Worm (Caenorhabditis elegans) whole organism, L2 larva: Measurements from ENCODE around the gene T13H5.8.

Experiments used
- C34F6.9 ChIP-seq: fragments of 150-350 bp; optimal IDR thresholded peaks from 2 replicates; lab custom pipeline; 2014; ENCODE audit warnings: missing biosample characterization, missing genetic modification characterization
- F13H6.1 ChIP-seq: sonication (generic microtip); optimal IDR thresholded peaks from 2 replicates; lab custom pipeline; 2016; ENCODE audit warnings: missing genetic modification characterization, missing compliant biosample characterization
- R02D3.7 ChIP-seq: fragments of 150-350 bp; optimal IDR thresholded peaks from 2 replicates; lab custom pipeline; 2014; ENCODE audit warnings: missing biosample characterization, missing genetic modification characterization
- Y55F3AM.14 ChIP-seq: fragments of 200-800 bp; sonication (Bioruptor generic); optimal IDR thresholded peaks from 2 replicates; lab custom pipeline; 2018; ENCODE audit warnings: mild to moderate bottlenecking, missing genetic modification characterization, missing compliant biosample characterization
- alr-1 ChIP-seq: fragments of 150-350 bp; optimal IDR thresholded peaks from 2 replicates; lab custom pipeline; 2014; ENCODE audit warnings: missing biosample characterization, missing genetic modification characterization
- ama-1 ChIP-seq: fragments of 150-350 bp; optimal IDR thresholded peaks from 2 replicates; lab custom pipeline; 2018; ENCODE audit warnings: inconsistent platforms
- blmp-1 ChIP-seq: sonication (generic microtip); optimal IDR thresholded peaks from 2 replicates; lab custom pipeline; 2017; ENCODE audit warnings: missing genetic modification characterization, mild to moderate bottlenecking, missing compliant biosample characterization, antibody characterized with exemption, moderate library complexity; ENCODE audit not compliant: insufficient read depth
- ceh-16 ChIP-seq: fragments of 150-350 bp; optimal IDR thresholded peaks from 2 replicates; lab custom pipeline; 2014; ENCODE audit warnings: missing biosample characterization, missing genetic modification characterization
- ceh-82 ChIP-seq: fragments of 150-350 bp; optimal IDR thresholded peaks from 2 replicates; lab custom pipeline; 2014; ENCODE audit warnings: missing biosample characterization, missing genetic modification characterization
- crh-2 ChIP-seq: sonication (generic microtip); optimal IDR thresholded peaks from 2 replicates; lab custom pipeline; 2017; ENCODE audit warnings: missing biosample characterization, missing genetic modification characterization
- egl-27 ChIP-seq: sonication (generic microtip); optimal IDR thresholded peaks from 3 replicates; lab custom pipeline; 2017; ENCODE audit warnings: missing biosample characterization, missing genetic modification reagents, missing genetic modification characterization
- elt-1 ChIP-seq: fragments of 150-350 bp; optimal IDR thresholded peaks from 2 replicates; lab custom pipeline; 2014; ENCODE audit warnings: missing biosample characterization, missing genetic modification characterization
- fos-1 ChIP-seq: fragments of 150-350 bp; optimal IDR thresholded peaks from 2 replicates; lab custom pipeline; 2014; ENCODE audit warnings: missing biosample characterization, missing genetic modification characterization
- lin-11 ChIP-seq: fragments of 150-350 bp; sonication (generic microtip); optimal IDR thresholded peaks from 2 replicates; lab custom pipeline; 2014; ENCODE audit warnings: missing biosample characterization, missing genetic modification characterization, inconsistent platforms, mixed read lengths
- lin-39 ChIP-seq: fragments of 150-350 bp; optimal IDR thresholded peaks from 2 replicates; lab custom pipeline; 2014; ENCODE audit warnings: missing biosample characterization, missing genetic modification reagents, missing genetic modification characterization
- lsy-2 ChIP-seq, 2 experiments: fragments of 150-350 bp in 1 of 2; sonication (generic microtip) in 1 of 2; optimal IDR thresholded peaks; 2 replicates each; lab custom pipeline; 2014 to 2017; ENCODE audit warnings: missing biosample characterization in 2 of 2, missing genetic modification characterization in 2 of 2
- mab-5 ChIP-seq: fragments of 150-350 bp; optimal IDR thresholded peaks from 2 replicates; lab custom pipeline; 2014; ENCODE audit warnings: missing biosample characterization, missing genetic modification characterization
- mbf-1 ChIP-seq: sonication (generic microtip); optimal IDR thresholded peaks from 2 replicates; lab custom pipeline; 2017; ENCODE audit warnings: missing biosample characterization, missing genetic modification characterization
- mdl-1 ChIP-seq, 2 experiments: fragments of 150-350 bp in 1 of 2; sonication (generic microtip) in 1 of 2; optimal IDR thresholded peaks; 2 replicates each; lab custom pipeline; 2017; ENCODE audit warnings: missing biosample characterization in 2 of 2, missing genetic modification characterization in 2 of 2
- nhr-11 ChIP-seq: fragments of 150-350 bp; optimal IDR thresholded peaks from 2 replicates; lab custom pipeline; 2014; ENCODE audit warnings: missing biosample characterization, missing genetic modification characterization
- nhr-12 ChIP-seq: fragments of 150-350 bp; optimal IDR thresholded peaks from 2 replicates; lab custom pipeline; 2014; ENCODE audit warnings: missing biosample characterization, missing genetic modification characterization
- nhr-129 ChIP-seq: fragments of 150-350 bp; optimal IDR thresholded peaks from 2 replicates; lab custom pipeline; 2014; ENCODE audit warnings: missing biosample characterization, missing genetic modification characterization
- nhr-23 ChIP-seq: fragments of 150-350 bp; optimal IDR thresholded peaks from 2 replicates; lab custom pipeline; 2014; ENCODE audit warnings: missing biosample characterization, missing genetic modification reagents, missing genetic modification characterization
- nhr-6 ChIP-seq: fragments of 150-350 bp; optimal IDR thresholded peaks from 2 replicates; lab custom pipeline; 2014; ENCODE audit warnings: missing biosample characterization, missing genetic modification characterization
- nhr-77 ChIP-seq: fragments of 150-350 bp; optimal IDR thresholded peaks from 2 replicates; lab custom pipeline; 2014; ENCODE audit warnings: missing biosample characterization, missing genetic modification characterization
- sem-4 ChIP-seq: fragments of 150-350 bp; optimal IDR thresholded peaks from 2 replicates; lab custom pipeline; 2014; ENCODE audit warnings: missing biosample characterization, missing genetic modification reagents, missing genetic modification characterization
- sma-3 ChIP-seq: sonication (generic microtip); optimal IDR thresholded peaks from 2 replicates; lab custom pipeline; 2016; ENCODE audit warnings: missing genetic modification reagents, missing genetic modification characterization, missing compliant biosample characterization
- sma-9 ChIP-seq, 2 experiments: fragments of 150-350 bp in 1 of 2; sonication (generic microtip) in 1 of 2; optimal IDR thresholded peaks; 2 replicates each; lab custom pipeline; 2014 to 2016; ENCODE audit warnings: missing genetic modification characterization in 2 of 2, mild to moderate bottlenecking in 1 of 2, missing biosample characterization in 1 of 2, missing compliant biosample characterization in 1 of 2, missing genetic modification reagents in 1 of 2, moderate library complexity in 1 of 2
- snpc-4 ChIP-seq: fragments of 150-350 bp; optimal IDR thresholded peaks from 2 replicates; lab custom pipeline; 2014; ENCODE audit warnings: missing biosample characterization, missing genetic modification characterization
- unc-62 ChIP-seq: fragments of 150-350 bp; optimal IDR thresholded peaks from 2 replicates; lab custom pipeline; 2014; ENCODE audit warnings: missing biosample characterization, missing genetic modification reagents, missing genetic modification characterization
- zag-1 ChIP-seq: fragments of 150-350 bp; optimal IDR thresholded peaks from 2 replicates; lab custom pipeline; 2014; ENCODE audit warnings: missing biosample characterization, missing genetic modification characterization
- ztf-1 ChIP-seq: fragments of 200-800 bp; sonication (Bioruptor generic); conservative IDR thresholded peaks from 2 replicates; pipeline ENCODE4 v1.3.6; 2022; ENCODE audit warnings: missing genetic modification characterization, missing compliant biosample characterization
- ztf-11 ChIP-seq: sonication (generic microtip); optimal IDR thresholded peaks from 2 replicates; lab custom pipeline; 2017; ENCODE audit warnings: missing biosample characterization, missing genetic modification characterization
- ztf-4 ChIP-seq: fragments of 150-350 bp; optimal IDR thresholded peaks from 2 replicates; lab custom pipeline; 2014; ENCODE audit warnings: missing biosample characterization, missing genetic modification characterization

Gene T13H5.8

ce11 chrII:8518210-8518609 lies at the start of gene T13H5.8:
T13H5.8 (plus strand) TSS chrII:8518510.
- TF ChIP-seq mbf-1 (tag; lab: Kevin White, UChicago): no peak

DNA sequence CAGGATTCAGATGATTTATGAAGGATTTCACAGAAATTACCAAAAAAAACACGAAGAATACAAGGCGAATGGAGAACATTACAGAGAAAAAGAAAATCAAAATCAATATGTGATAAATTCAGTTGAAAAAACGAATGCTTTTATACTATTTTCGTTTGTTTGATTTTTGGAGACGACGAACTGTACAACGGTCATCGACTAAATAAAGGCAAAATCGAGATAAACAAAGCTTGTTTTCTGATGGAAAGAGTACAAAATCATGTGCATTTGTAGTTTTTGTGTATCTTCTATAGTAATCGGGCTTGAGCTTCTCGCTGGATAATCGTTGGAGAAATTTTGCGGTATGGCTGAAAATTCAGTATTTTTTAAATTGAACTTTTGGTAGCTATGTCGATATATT lies 47.2 kb upstream of the T13H5.8 start, which contains the start of gene M05D6.8:
Gene M05D6.8, minus strand, starts transcription at position 101 of the 400 bp plus-strand sequence.
- TF ChIP-seq lin-39 (tag; lab: Kevin White, UChicago) (no peak), blmp-1 (tag; lab: Kevin White, UChicago) (no peak), nhr-11 (tag; lab: Kevin White, UChicago) (no peak), mdl-1 (tag; optimal IDR thresholded peaks at IDR 0.05; lab: Kevin White, UChicago) (no peak), lin-11 (tag; lab: Kevin White, UChicago) (no peak), zag-1 (no peak), egl-27 (no peak), alr-1 (no peak)

DNA sequence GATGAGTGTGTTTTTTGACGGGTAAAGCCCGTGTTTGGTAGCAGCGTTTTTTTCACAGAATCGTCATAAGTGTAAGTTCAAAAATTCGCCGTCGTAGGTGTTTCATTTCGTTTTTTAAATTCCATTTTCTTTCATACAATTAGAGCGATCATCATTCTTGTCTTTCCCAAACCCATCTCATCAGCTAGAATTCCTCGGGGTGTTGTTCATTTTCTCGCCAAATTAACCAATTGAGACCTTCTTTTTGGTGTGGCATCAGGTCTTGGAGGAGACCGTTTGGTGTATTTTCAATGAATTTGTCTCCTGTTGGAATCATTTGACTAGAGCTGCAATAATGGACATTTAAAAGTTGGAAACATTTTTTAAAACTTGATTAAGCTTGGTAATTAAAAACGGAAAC lies 45.4 kb upstream of the T13H5.8 start:
- no peak for TF ChIP-seq R02D3.7 (tag; lab: Kevin White, UChicago)
- no peak for TF ChIP-seq elt-1 (tag; lab: Kevin White, UChicago)
- TF ChIP-seq F13H6.1 (tag; lab: Kevin White, UChicago): no peak
- TF ChIP-seq ztf-4 (tag; lab: Kevin White, UChicago): no peak
- TF ChIP-seq nhr-77 (tag; lab: Kevin White, UChicago): no peak
- no peak for TF ChIP-seq sma-3
- no peak for TF ChIP-seq alr-1
- TF ChIP-seq lin-39 (tag; lab: Kevin White, UChicago): no peak
- no peak for TF ChIP-seq nhr-12 (tag; lab: Kevin White, UChicago)
- no peak for TF ChIP-seq snpc-4 (tag; lab: Kevin White, UChicago)
- TF ChIP-seq ceh-16 (tag; lab: Kevin White, UChicago): no peak
- no peak for TF ChIP-seq mbf-1 (tag; lab: Kevin White, UChicago)
- TF ChIP-seq sem-4 (tag; lab: Kevin White, UChicago): no peak
- TF ChIP-seq ztf-11: no peak
- TF ChIP-seq, all 48 proteins: peak for 0

- TF ChIP-seq blmp-1 (tag; lab: Kevin White, UChicago) (no peak), lsy-2 (tag; optimal IDR thresholded peaks at IDR 0.05; lab: Kevin White, UChicago) (no peak), nhr-11 (tag; lab: Kevin White, UChicago) (no peak), zag-1 (no peak), ceh-82 (tag; lab: Kevin White, UChicago) (no peak), ztf-1 (no peak), mab-5 (tag; lab: Kevin White, UChicago) (no peak), unc-62 (GFP tag; lab: Kevin White, UChicago) (no peak), nhr-23 (tag; lab: Kevin White, UChicago) (no peak), snpc-4 (tag; lab: Kevin White, UChicago) (no peak)
Measured at ce11 chrII:8475306-8475822, 42.9 kb upstream of the T13H5.8 start, which contains the start of the genes M05D6.1 and M05D6.3. M05D6.1 (minus strand) TSS chrII:8475406. M05D6.3 (plus strand) TSS chrII:8475772.

DNA sequence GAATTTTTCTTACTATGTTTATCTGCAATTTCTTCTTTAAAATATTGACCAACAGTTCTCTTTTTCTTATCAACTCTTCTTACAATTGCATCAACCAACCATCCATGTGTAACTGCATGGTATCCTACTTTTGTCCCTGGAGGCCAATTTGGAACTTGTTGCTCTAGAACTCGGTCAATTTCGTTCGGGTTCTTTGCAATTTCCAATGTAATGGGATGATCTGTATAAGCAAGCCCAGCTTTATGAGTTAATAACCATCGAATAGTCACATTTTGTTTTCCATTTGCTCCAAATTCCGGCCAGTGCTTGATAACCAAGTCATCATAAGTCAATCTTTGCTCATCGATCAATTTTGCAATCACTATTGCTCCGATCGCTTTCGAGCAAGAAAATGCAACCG lies 39.0 kb upstream of the T13H5.8 start:
- TF ChIP-seq alr-1 (no peak), ama-1 (lab: Kevin White, UChicago) (peak; percentile 70)

DNA sequence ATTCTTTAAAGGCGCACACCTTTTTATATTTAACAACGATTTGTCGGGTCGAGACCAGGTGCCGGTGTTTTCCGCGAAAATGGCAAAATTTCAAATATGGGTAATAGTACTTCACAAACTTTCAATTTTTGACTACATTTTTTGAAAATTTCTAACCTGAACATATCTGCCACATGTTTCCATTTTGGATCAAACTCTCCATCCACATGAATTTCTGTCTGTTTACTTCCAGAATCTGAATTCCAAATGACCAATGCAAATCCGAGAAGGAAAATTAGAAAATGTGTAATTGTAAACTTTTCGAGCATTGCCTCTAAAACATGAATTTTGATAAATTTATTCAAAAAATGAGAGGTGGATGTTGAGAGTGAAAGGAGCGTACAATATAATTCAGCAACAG lies 38.1 kb upstream of the T13H5.8 start, which contains the start of gene lact-4:
Gene lact-4, minus strand, starts transcription at position 313 of the 400 bp plus-strand sequence.
- no peak for TF ChIP-seq F13H6.1 (tag; lab: Kevin White, UChicago)
- no peak for TF ChIP-seq nhr-12 (tag; lab: Kevin White, UChicago)

DNA sequence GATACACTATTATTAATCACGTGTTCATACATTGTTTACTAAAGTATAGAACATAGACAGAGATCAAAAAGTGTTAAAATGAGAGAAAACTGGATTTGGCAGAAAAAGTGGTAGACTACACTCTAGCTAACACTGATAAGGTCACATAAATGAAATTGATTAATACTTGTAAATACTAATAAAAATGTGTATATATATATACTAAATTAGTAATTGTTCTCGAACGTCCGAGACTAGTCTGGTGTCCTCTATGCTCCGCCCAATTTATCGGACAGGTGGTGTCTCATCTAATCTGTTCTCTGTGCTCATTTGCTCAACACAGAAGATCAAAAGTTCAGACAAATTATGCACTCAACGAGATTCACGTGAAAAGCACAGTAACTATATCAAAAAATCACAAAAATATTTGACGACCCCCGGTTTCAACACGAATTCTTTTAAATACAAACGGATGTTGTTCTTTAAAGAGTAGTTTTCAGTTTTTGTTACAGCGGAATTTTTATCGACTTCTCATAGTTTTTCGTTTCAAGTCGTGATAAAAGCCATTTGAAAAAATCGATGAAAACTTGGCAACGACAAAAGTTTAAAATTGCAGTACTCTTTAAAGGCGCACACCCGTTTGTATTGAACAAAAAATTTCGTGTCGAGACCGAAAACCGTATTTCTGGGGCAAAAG lies 37.1 kb upstream of the T13H5.8 start:
- peak; percentile 68 for TF ChIP-seq sma-9 (GFP tag; optimal IDR thresholded peaks at IDR 0.05; lab: Kevin White, UChicago)
- no peak for TF ChIP-seq sma-9 (tag; optimal IDR thresholded peaks at IDR 0.05; lab: Kevin White, UChicago)
- TF ChIP-seq Y55F3AM.14 (GFP tag; lab: Kevin White, UChicago): no peak
- TF ChIP-seq ztf-4 (tag; lab: Kevin White, UChicago): peak; percentile 58
- TF ChIP-seq nhr-129 (tag; lab: Kevin White, UChicago): peak; percentile 29
- peak in 1 of 2 experiments; percentile 24 for TF ChIP-seq lsy-2 (tag; optimal IDR thresholded peaks at IDR 0.05; lab: Kevin White, UChicago)
- TF ChIP-seq nhr-6 (tag; lab: Kevin White, UChicago): no peak
- TF ChIP-seq crh-2 (tag; lab: Kevin White, UChicago): peak; percentile 2
- peak; percentile 41 for TF ChIP-seq C34F6.9 (tag; lab: Kevin White, UChicago)
- TF ChIP-seq fos-1 (tag; lab: Kevin White, UChicago): peak; percentile 5
- TF ChIP-seq F13H6.1 (tag; lab: Kevin White, UChicago): peak; percentile 4
